Worm (Caenorhabditis elegans) whole organism, L3 larva: ENCODE results near the gene C06E4.1.
A peak's percentile ranks its signal among the peaks of the same experiment; 100 is the strongest.

Experiments used
- R02D3.7 ChIP-seq: fragments of 150-350 bp; optimal IDR thresholded peaks from 2 replicates; lab custom pipeline; 2014; ENCODE audit warnings: missing biosample characterization, missing genetic modification characterization
- ZK546.5 ChIP-seq: sonication (generic microtip); optimal IDR thresholded peaks from 2 replicates; lab custom pipeline; 2017; ENCODE audit warnings: missing biosample characterization, missing genetic modification characterization
- ceh-16 ChIP-seq: sonication (generic microtip); optimal IDR thresholded peaks from 2 replicates; lab custom pipeline; 2017; ENCODE audit warnings: missing biosample characterization, missing genetic modification characterization
- ceh-28 ChIP-seq: fragments of 150-350 bp; optimal IDR thresholded peaks from 2 replicates; lab custom pipeline; 2014; ENCODE audit warnings: missing biosample characterization, missing genetic modification reagents, missing genetic modification characterization
- ceh-82 ChIP-seq: fragments of 150-350 bp; optimal IDR thresholded peaks from 2 replicates; lab custom pipeline; 2014; ENCODE audit warnings: missing biosample characterization, missing genetic modification characterization
- daf-12 ChIP-seq: fragments of 150-350 bp; optimal IDR thresholded peaks from 2 replicates; lab custom pipeline; 2014; ENCODE audit warnings: missing biosample characterization, missing genetic modification reagents, missing genetic modification characterization
- elt-2 ChIP-seq: sonication (generic microtip); optimal IDR thresholded peaks from 2 replicates; lab custom pipeline; 2016; ENCODE audit warnings: missing genetic modification reagents, mild to moderate bottlenecking, missing genetic modification characterization, missing compliant biosample characterization
- elt-3 ChIP-seq, 3 experiments: fragments of 150-350 bp in 1 of 3; sonication (generic microtip) in 2 of 3; optimal IDR thresholded peaks; 2 replicates in 2 of 3; 4 replicates in 1 of 3; lab custom pipeline; 2014 to 2017; ENCODE audit warnings: missing biosample characterization in 3 of 3, missing genetic modification characterization in 3 of 3
- eor-1 ChIP-seq, 2 experiments: fragments of 150-350 bp; optimal IDR thresholded peaks; 2 replicates each; lab custom pipeline; 2014 to 2018; ENCODE audit warnings: missing biosample characterization in 2 of 2, missing genetic modification characterization in 2 of 2
- fkh-2 ChIP-seq: fragments of 150-350 bp; optimal IDR thresholded peaks from 2 replicates; lab custom pipeline; 2014; ENCODE audit warnings: missing biosample characterization, missing genetic modification reagents, missing genetic modification characterization
- fos-1 ChIP-seq: fragments of 150-350 bp; optimal IDR thresholded peaks from 2 replicates; lab custom pipeline; 2014; ENCODE audit warnings: missing biosample characterization, missing genetic modification characterization
- hmg-11 ChIP-seq: sonication (generic microtip); optimal IDR thresholded peaks from 2 replicates; lab custom pipeline; 2016; ENCODE audit warnings: missing genetic modification characterization, missing compliant biosample characterization
- jun-1 ChIP-seq: fragments of 150-350 bp; optimal IDR thresholded peaks from 2 replicates; lab custom pipeline; 2014; ENCODE audit warnings: missing biosample characterization, missing genetic modification reagents, missing genetic modification characterization
- lin-15B ChIP-seq: fragments of 150-350 bp; optimal IDR thresholded peaks from 2 replicates; lab custom pipeline; 2014; ENCODE audit warnings: missing biosample characterization, missing genetic modification characterization
- mdl-1 ChIP-seq: fragments of 150-350 bp; optimal IDR thresholded peaks from 2 replicates; lab custom pipeline; 2014; ENCODE audit warnings: missing biosample characterization, missing genetic modification characterization
- mml-1 ChIP-seq: fragments of 150-350 bp; sonication (generic microtip); optimal IDR thresholded peaks from 3 replicates; lab custom pipeline; 2014; ENCODE audit warnings: missing biosample characterization, missing genetic modification characterization
- nhr-11 ChIP-seq: fragments of 150-350 bp; optimal IDR thresholded peaks from 2 replicates; lab custom pipeline; 2014; ENCODE audit warnings: missing biosample characterization, missing genetic modification characterization
- nhr-237 ChIP-seq: fragments of 150-350 bp; optimal IDR thresholded peaks from 2 replicates; lab custom pipeline; 2014; ENCODE audit warnings: missing biosample characterization, missing genetic modification characterization
- nhr-25 ChIP-seq: sonication (generic microtip); optimal IDR thresholded peaks from 2 replicates; lab custom pipeline; 2017; ENCODE audit warnings: missing biosample characterization, missing genetic modification characterization
- nhr-43 ChIP-seq: sonication (generic microtip); optimal IDR thresholded peaks from 2 replicates; lab custom pipeline; 2016; ENCODE audit warnings: mild to moderate bottlenecking, missing genetic modification characterization, missing compliant biosample characterization; ENCODE audit not compliant: poor library complexity, severe bottlenecking
- nhr-67 ChIP-seq: fragments of 150-350 bp; optimal IDR thresholded peaks from 2 replicates; lab custom pipeline; 2014; ENCODE audit warnings: missing biosample characterization, missing genetic modification characterization
- nhr-76 ChIP-seq: fragments of 150-350 bp; sonication (generic microtip); optimal IDR thresholded peaks from 5 replicates; lab custom pipeline; 2014; ENCODE audit warnings: missing biosample characterization, missing genetic modification characterization
- pha-4 ChIP-seq: fragments of 150-350 bp; optimal IDR thresholded peaks from 2 replicates; lab custom pipeline; 2014; ENCODE audit warnings: missing biosample characterization, missing genetic modification reagents, missing genetic modification characterization
- pqm-1 ChIP-seq: fragments of 150-350 bp; optimal IDR thresholded peaks from 2 replicates; lab custom pipeline; 2017; ENCODE audit warnings: missing biosample characterization, missing genetic modification characterization, inconsistent platforms
- skn-1 ChIP-seq: fragments of 150-350 bp; optimal IDR thresholded peaks from 2 replicates; lab custom pipeline; 2014; ENCODE audit warnings: missing biosample characterization, missing genetic modification characterization
- snpc-4 ChIP-seq: fragments of 150-350 bp; optimal IDR thresholded peaks from 2 replicates; lab custom pipeline; 2014; ENCODE audit warnings: missing biosample characterization, missing genetic modification characterization
- tbx-2 ChIP-seq: sonication (generic microtip); optimal IDR thresholded peaks from 2 replicates; lab custom pipeline; 2016; ENCODE audit warnings: mild to moderate bottlenecking, missing genetic modification characterization, missing compliant biosample characterization
- unc-39 ChIP-seq: sonication (generic microtip); optimal IDR thresholded peaks from 4 replicates; lab custom pipeline; 2017; ENCODE audit warnings: missing biosample characterization, missing genetic modification characterization
- unc-62 ChIP-seq: fragments of 150-350 bp; sonication (generic microtip); optimal IDR thresholded peaks from 4 replicates; lab custom pipeline; 2014; ENCODE audit warnings: missing biosample characterization, missing genetic modification reagents, missing genetic modification characterization
- zag-1 ChIP-seq: fragments of 150-350 bp; optimal IDR thresholded peaks from 2 replicates; lab custom pipeline; 2014; ENCODE audit warnings: missing biosample characterization, missing genetic modification characterization
- ztf-4 ChIP-seq: fragments of 150-350 bp; optimal IDR thresholded peaks from 2 replicates; lab custom pipeline; 2014; ENCODE audit warnings: missing biosample characterization, missing genetic modification characterization

The C06E4.1 gene

DNA sequence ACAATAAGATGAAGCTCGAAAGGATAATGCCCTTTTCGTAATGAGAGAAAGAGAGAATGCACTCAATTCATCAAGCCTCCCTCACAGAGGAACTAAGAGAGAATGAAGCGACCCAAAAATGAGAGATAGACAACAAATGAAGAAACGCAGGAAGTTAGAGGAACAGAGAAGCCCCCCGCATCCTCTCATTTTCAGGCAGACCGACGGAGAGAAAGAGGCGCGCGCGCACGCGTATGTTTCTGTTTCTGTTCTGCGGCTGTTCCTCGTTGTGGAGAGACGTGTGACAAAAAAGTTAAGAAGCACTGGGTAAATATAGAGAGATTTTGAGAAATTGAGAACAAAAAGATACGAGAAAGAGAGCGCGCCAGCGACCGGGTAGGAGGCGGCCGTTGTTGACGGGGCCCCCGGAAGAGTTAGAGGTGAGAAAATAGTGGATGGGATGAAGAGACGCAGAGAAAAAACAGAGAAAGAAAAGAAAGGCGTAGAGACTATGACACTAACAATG lies 36.9 kb downstream of the C06E4.1 start (continued):
- TF ChIP-seq nhr-43 (tag; lab: Kevin White, UChicago) (peak; percentile 37), snpc-4 (no peak), elt-2 (tag; lab: Kevin White, UChicago) (peak; percentile 69), eor-1 (tag; optimal IDR thresholded peaks at IDR 0.05; lab: Kevin White, UChicago) (no peak), lin-15B (tag; lab: Kevin White, UChicago) (peak; percentile 50), ZK546.5 (tag; lab: Kevin White, UChicago) (no peak), nhr-67 (tag; lab: Kevin White, UChicago) (no peak)

DNA sequence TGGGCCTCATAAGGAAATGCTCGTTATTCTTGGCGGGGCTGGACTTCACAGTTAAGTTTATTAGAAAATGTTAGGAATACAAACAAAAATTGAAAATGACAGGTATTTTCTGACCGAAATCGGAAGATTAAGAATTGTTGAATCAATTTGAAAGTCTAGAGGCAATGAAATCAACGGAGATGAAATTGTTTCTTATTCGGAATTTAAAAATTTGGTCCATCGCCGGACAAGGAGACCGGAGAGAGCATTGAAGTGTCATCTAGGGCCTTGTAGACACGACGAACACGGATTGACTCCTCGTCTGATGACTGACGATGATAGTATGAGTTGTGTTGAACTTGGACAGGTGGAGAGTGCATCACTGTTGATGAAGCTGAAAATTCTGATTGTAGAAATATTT lies 37.6 kb downstream of the C06E4.1 start:
- TF ChIP-seq ceh-28 (tag; lab: Kevin White, UChicago) (no peak), nhr-11 (tag; lab: Kevin White, UChicago) (no peak), daf-12 (tag; lab: Kevin White, UChicago) (no peak), nhr-43 (tag; lab: Kevin White, UChicago) (no peak), pqm-1 (no peak), nhr-76 (tag; lab: Kevin White, UChicago) (no peak), fkh-2 (tag; lab: Kevin White, UChicago) (no peak), mdl-1 (tag; lab: Kevin White, UChicago) (no peak), zag-1 (tag; lab: Kevin White, UChicago) (no peak), elt-3 (tag; optimal IDR thresholded peaks at IDR 0.05; lab: Kevin White, UChicago) (no peak), hmg-11 (no peak), tbx-2 (tag; lab: Kevin White, UChicago) (no peak), eor-1 (tag; optimal IDR thresholded peaks at IDR 0.05; lab: Kevin White, UChicago) (no peak), unc-39 (tag; lab: Kevin White, UChicago) (no peak), pha-4 (tag; lab: Kevin White, UChicago) (no peak)

DNA sequence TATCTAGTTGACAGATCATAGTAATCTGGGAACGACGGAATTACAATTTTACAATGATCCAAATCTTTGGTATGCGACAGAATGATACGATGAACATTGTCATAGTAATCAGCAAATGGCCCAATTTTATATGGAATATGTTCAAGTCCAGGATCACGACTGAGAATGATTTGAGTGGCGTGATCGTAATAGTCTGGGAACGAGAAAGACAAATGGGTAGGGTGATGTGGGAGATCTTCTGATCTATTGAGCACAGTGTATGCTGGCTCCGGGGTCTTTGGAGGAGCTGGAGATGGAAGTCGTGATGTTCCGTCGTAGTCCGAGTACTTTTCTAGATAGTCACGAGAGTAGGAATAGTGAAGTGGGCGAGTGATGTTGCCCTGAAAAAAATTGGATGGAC lies 40.8 kb downstream of the C06E4.1 start:
- TF ChIP-seq nhr-25 (tag; lab: Kevin White, UChicago) (no peak), nhr-237 (no peak), elt-2 (tag; lab: Kevin White, UChicago) (no peak), mdl-1 (tag; lab: Kevin White, UChicago) (no peak), ztf-4 (tag; lab: Kevin White, UChicago) (no peak), jun-1 (no peak), tbx-2 (tag; lab: Kevin White, UChicago) (no peak), fos-1 (no peak), fkh-2 (tag; lab: Kevin White, UChicago) (no peak), ceh-82 (tag; lab: Kevin White, UChicago) (no peak)

DNA sequence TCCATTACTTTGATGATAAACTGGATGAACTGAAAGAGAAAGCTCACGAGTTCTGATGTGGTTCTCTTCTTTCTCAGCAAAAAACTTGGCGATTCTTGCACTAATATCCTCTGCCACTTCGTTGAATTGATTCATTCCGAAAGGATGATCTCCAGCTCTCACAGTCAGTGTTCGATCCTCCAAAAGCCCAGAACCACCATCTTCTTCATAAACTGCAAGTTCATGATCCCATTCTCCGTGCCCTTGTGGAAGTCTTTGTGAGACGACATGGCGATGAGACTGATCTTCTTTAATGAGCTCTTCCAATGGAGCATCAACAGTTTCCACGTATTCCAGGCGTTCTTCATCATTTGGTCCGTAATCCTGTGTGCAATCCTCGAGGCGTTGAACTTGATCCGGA lies 41.9 kb downstream of the C06E4.1 start:
- no peak for TF ChIP-seq skn-1 (tag; lab: Kevin White, UChicago)

DNA sequence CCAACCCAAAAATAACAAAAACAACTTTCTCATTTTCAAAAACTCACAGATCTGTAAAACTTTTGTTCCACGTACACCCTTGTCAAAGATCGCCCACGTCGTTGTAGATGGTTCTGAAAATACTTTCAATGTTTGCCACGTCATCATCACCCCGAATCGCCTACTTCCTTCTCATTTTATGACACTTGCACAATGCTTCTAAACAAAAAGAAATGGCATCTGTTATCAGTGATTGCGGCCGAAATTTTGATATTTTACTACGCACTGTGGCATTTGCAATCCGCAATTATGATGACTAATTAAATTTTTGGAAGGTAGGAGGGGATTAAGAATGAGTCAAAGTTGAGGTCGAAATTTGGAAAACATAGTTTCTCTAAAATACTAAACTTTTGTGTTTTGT lies 42.6 kb downstream of the C06E4.1 start:
- TF ChIP-seq nhr-76 (tag; lab: Kevin White, UChicago) (no peak), elt-2 (tag; lab: Kevin White, UChicago) (peak; percentile 74), pqm-1 (peak; percentile 88)

DNA sequence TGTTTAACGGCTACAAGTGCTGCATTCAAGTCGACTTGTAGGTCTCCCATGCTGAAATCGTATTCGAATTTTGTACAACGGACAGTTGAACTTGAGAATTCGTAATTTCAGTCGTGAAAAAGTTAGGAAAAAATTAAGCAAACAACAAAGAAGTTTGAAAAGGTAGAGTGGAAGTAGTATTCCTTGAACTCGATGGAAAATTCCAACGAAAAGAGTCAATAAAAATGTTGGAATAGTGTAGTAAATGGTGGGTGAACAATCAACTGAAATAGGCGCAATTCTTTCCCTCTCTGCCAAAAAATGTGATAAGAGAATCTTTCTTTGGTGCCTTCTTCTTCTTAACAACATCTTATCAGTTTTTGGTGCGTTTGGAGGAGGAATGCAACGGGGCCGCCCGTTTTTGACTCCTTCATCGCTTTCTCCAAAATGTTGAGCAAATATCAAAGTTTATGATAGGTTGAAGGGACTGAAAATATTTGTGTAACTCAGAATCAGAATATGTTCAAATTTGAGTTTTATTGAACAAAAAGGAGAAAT lies 43.6 kb downstream of the C06E4.1 start, which contains the start of gene ifo-1:
TSS of gene ifo-1 (minus strand) at position 51 of the 537 bp plus-strand sequence.
- TF ChIP-seq elt-2 (tag; lab: Kevin White, UChicago) (peak; percentile 95), mdl-1 (tag; lab: Kevin White, UChicago) (no peak), pqm-1 (peak; percentile 92), elt-3 (tag; optimal IDR thresholded peaks at IDR 0.05; lab: Kevin White, UChicago) (no peak), jun-1 (peak; percentile 39)

DNA sequence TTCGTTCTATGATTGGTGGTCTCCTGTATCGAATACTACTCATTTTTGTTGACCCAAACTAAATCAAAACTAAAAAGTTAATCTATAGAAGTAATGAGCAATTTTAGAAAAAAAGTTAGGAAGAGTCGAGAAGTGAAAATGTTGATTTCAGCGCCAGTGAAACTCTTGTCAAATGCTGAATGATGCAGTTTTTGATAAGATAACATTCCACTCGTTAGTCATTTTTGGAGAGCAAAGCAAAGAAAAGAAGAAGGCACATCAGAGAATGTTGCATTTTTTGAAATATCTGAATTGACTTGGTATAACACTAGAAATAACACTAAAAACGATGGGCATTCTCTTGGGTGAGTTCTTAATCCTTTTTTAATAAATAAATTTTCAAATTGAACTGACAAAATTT lies 45.9 kb downstream of the C06E4.1 start, which contains the start of gene sqst-2:
TSS of gene sqst-2 (minus strand) at position 58 of the 400 bp plus-strand sequence.
- TF ChIP-seq pqm-1 = peak; percentile 41
- no peak for TF ChIP-seq unc-62
- TF ChIP-seq elt-2 (tag; lab: Kevin White, UChicago) = peak; percentile 49
- no peak for TF ChIP-seq R02D3.7
- no peak for TF ChIP-seq ceh-16 (tag; lab: Kevin White, UChicago)
- TF ChIP-seq mml-1 (tag; lab: Kevin White, UChicago) = no peak
